Worm (Caenorhabditis elegans) whole organism, L4/young adult: Measurements from ENCODE around the gene fis-2.

Experiments used
- W03F9.2 ChIP-seq: fragments of 150-350 bp; optimal IDR thresholded peaks from 2 replicates; lab custom pipeline; 2014; ENCODE audit warnings: missing biosample characterization, missing genetic modification characterization
- dao-5 ChIP-seq: sonication (generic microtip); optimal IDR thresholded peaks from 2 replicates; lab custom pipeline; 2016; ENCODE audit warnings: missing genotype, missing genetic modification characterization, moderate library complexity, missing compliant biosample characterization
- him-1 ChIP-seq: sonication (generic microtip); optimal IDR thresholded peaks from 2 replicates; lab custom pipeline; 2016; ENCODE audit warnings: missing genotype, missing genetic modification reagents, missing genetic modification characterization, missing compliant biosample characterization

DNA sequence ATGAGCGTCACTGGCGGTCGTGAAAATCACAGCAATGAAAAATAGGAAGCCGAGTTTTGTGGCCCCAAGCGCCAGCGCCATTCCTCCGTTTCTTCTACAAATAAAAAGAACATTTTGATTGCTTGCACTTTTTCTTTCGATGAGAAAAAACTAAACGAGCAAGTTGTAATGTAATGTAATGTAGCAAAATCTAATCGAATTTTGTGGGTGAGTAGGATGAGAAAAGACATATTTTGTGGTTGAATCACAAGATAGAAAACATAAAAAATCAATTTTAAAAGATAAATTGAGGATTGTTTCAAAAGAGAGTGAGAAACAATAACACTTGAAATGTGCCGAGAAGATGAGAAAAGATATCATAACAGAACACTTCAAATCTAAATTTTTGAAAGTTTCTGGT is 22.6 kb upstream of the fis-2 start, which contains the start of gene R09F10.5:
- TF ChIP-seq him-1 (no peak), dao-5 (no peak), W03F9.2 (tag; lab: Kevin White, UChicago) (no peak)
